Fruit fly (Drosophila melanogaster) Kc167 (cell line): Measurements from ENCODE around the gene CG11975.

Experiments
- h ChIP-seq: fragments of >200 bp; optimal IDR thresholded peaks from 3 replicates; lab custom pipeline; 2018; ENCODE audit warnings: missing external identifiers
- psq ChIP-seq: fragments of >200 bp; optimal IDR thresholded peaks from 2 replicates; lab custom pipeline; 2017; ENCODE audit warnings: missing external identifiers

dm6 chr3R:8946429-8946828 lies 46.6 kb upstream of the CG11975 start:
- no peak for TF ChIP-seq h
- TF ChIP-seq psq (lab: Kevin White, UChicago) = no peak
